Fruit fly (Drosophila melanogaster) whole organism, wandering third instar larva: ENCODE data around the gene Imp.

Experiments
- CrebA ChIP-seq: fragments of 200-800 bp; sonication (Bioruptor generic); optimal IDR thresholded peaks from 2 replicates; lab custom pipeline; 2016; ENCODE audit warnings: missing biosample characterization, mild to moderate bottlenecking, missing genetic modification characterization, borderline replicate concordance
- Dfd ChIP-seq: fragments of >200 bp; optimal IDR thresholded peaks from 2 replicates; lab custom pipeline; 2017; ENCODE audit warnings: missing biosample characterization, missing genetic modification characterization
- Dif ChIP-seq: fragments of 200-275, 200-300 bp; sonication (Bioruptor generic); optimal IDR thresholded peaks from 2 replicates; lab custom pipeline; 2018; ENCODE audit warnings: missing biosample characterization, missing genetic modification characterization; ENCODE audit not compliant: partially characterized antibody
- OdsH ChIP-seq: fragments of 200-800 bp; sonication (Bioruptor generic); optimal IDR thresholded peaks from 2 replicates; lab custom pipeline; 2016; ENCODE audit warnings: missing biosample characterization, mild to moderate bottlenecking, missing genetic modification characterization
- dmrt93B ChIP-seq: fragments of 200-800 bp; sonication (Bioruptor generic); optimal IDR thresholded peaks from 2 replicates; lab custom pipeline; 2018; ENCODE audit warnings: missing biosample characterization, mild to moderate bottlenecking, missing genetic modification characterization
- fru ChIP-seq: fragments of 200-800 bp; sonication (Bioruptor generic); optimal IDR thresholded peaks from 3 replicates; lab custom pipeline; 2016; ENCODE audit warnings: missing biosample characterization, mild to moderate bottlenecking, missing genetic modification characterization
- pan ChIP-seq: fragments of >200 bp; optimal IDR thresholded peaks from 2 replicates; lab custom pipeline; 2017

DNA sequence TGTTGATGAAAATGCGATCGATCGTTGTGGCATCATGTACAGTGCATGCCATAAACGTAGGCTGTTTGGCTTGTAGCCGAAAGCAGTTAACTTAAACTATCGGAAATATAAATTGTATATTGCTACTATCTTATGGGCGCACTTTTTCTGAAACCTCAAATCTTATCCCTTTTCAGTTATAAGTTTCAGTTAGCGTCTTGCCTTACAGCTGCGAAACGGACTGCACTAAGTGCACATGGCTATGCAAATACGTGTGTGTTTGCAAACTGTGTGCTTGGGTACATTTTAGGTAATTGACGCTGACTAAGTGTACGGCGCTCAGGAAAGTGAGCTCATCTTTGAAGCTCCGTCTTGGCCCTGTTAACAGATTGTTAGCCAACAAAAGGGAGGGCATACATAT is 48.4 kb downstream of the Imp start:
- TF ChIP-seq CrebA (GFP tag; lab: Kevin White, UChicago), result no peak
- peak; percentile 64 for TF ChIP-seq dmrt93B (GFP tag; lab: Kevin White, UChicago)
- TF ChIP-seq Dfd, result no peak
- TF ChIP-seq OdsH (GFP tag; lab: Kevin White, UChicago), result peak; percentile 78
- no peak for TF ChIP-seq Dif (GFP tag; lab: Kevin White, UChicago)
- no peak for TF ChIP-seq pan (lab: Kevin White, UChicago)
- TF ChIP-seq fru (GFP tag; lab: Kevin White, UChicago), result peak; percentile 79
